Fruit fly (Drosophila melanogaster): Measurements from ENCODE around the gene Ste12DOR.

DNA sequence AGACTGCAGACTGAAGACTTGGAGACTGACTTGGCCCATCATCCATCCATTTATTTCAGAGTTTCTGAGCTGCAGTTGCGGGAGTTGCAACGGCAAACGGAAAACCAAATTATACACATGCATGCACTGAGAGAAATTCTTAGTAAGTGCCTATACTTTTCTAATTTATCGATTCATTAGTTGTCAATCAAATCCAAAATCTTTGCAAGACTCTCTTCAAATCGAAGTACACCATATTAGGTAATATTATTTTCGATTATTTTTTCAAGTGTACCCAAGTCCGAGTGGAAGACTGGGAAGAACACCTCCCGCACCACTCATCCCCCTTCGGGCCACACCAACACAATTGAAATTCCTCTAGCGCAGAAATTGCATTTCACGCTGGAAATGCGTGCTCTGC is 48.6 kb upstream of the Ste12DOR start:
- no peak for TF ChIP-seq EcR (GFP tag; optimal IDR thresholded peaks at IDR 0.05)
- TF ChIP-seq psq (optimal IDR thresholded peaks at IDR 0.05), result no peak
- TF ChIP-seq pan (optimal IDR thresholded peaks at IDR 0.05), result no peak
